Fruit fly (Drosophila melanogaster): Measurements from ENCODE around the gene CG3213.

- no peak for TF ChIP-seq Mad (GFP tag; optimal IDR thresholded peaks at IDR 0.05)
- no peak for TF ChIP-seq CG4730 (GFP tag; IDR thresholded peaks at IDR 0.05)
- TF ChIP-seq CG2889 (GFP tag; IDR thresholded peaks at IDR 0.05), result no peak
Observed at dm6 chr2L:3506806-3507205, 12.6 kb downstream of the CG3213 start.

Measured in whole organism, embryonic.